Fruit fly (Drosophila melanogaster) whole organism, embryonic: Measurements from ENCODE around the gene bun.

ENCODE experiments used
- Aef1 ChIP-seq: fragments of 200-800 bp; sonication (Bioruptor generic); IDR thresholded peaks from 3 replicates; pipeline ENCODE4 v1.3.6; 2022; ENCODE audit warnings: missing biosample characterization, missing genetic modification characterization
- Asciz ChIP-seq: fragments of 200-800 bp; sonication (Bioruptor generic); optimal IDR thresholded peaks from 2 replicates; lab custom pipeline; 2017; ENCODE audit warnings: missing biosample characterization, mild to moderate bottlenecking, missing genetic modification characterization, missing genetic modification reagents
- Atf-2 ChIP-seq: fragments of 200-800 bp; sonication (Bioruptor generic); optimal IDR thresholded peaks from 2 replicates; lab custom pipeline; 2016; ENCODE audit warnings: missing biosample characterization, missing genetic modification characterization
- Atf3 ChIP-seq: fragments of 200-800 bp; sonication (Bioruptor generic); optimal IDR thresholded peaks from 3 replicates; lab custom pipeline; 2016; ENCODE audit warnings: missing biosample characterization, missing genetic modification characterization
- CG10274 ChIP-seq: fragments of 200-800 bp; sonication (Bioruptor generic); optimal IDR thresholded peaks from 3 replicates; lab custom pipeline; 2017; ENCODE audit warnings: missing biosample characterization, mild to moderate bottlenecking, missing genetic modification characterization
- CG10366 ChIP-seq: fragments of 200-800 bp; sonication (Bioruptor generic); IDR thresholded peaks from 2 replicates; pipeline ENCODE4 v1.3.6; 2022; ENCODE audit warnings: missing biosample characterization, missing genetic modification characterization
- CG10565 ChIP-seq: fragments of 200-800 bp; sonication (Bioruptor generic); optimal IDR thresholded peaks from 3 replicates; lab custom pipeline; 2016; ENCODE audit warnings: missing biosample characterization, mild to moderate bottlenecking, missing genetic modification characterization
- CG11398 ChIP-seq: fragments of 200-800 bp; sonication (Bioruptor generic); optimal IDR thresholded peaks from 2 replicates; lab custom pipeline; 2016; ENCODE audit warnings: missing biosample characterization, missing genetic modification characterization
- CG11560 ChIP-seq: fragments of 200-800 bp; sonication (Bioruptor generic); IDR thresholded peaks from 3 replicates; pipeline ENCODE4 v1.3.6; 2022; ENCODE audit warnings: missing biosample characterization, missing genetic modification characterization
- CG12104 ChIP-seq: fragments of 200-800 bp; sonication (Bioruptor generic); optimal IDR thresholded peaks from 3 replicates; lab custom pipeline; 2016; ENCODE audit warnings: missing biosample characterization, missing genetic modification characterization
- CG12769 ChIP-seq: fragments of 200-800 bp; sonication (Bioruptor generic); optimal IDR thresholded peaks from 2 replicates; lab custom pipeline; 2019; ENCODE audit warnings: missing biosample characterization, mild to moderate bottlenecking, missing genetic modification characterization, moderate library complexity
- CG14965 ChIP-seq: fragments of 200-800 bp; sonication (Bioruptor generic); optimal IDR thresholded peaks from 2 replicates; lab custom pipeline; 2016; ENCODE audit warnings: missing biosample characterization, missing genetic modification characterization, borderline replicate concordance
- CG15601 ChIP-seq: fragments of 200-800 bp; sonication (Bioruptor generic); optimal IDR thresholded peaks from 3 replicates; lab custom pipeline; 2019; ENCODE audit warnings: missing biosample characterization, mild to moderate bottlenecking, missing genetic modification characterization, moderate library complexity
- CG17829 ChIP-seq: fragments of 200-800 bp; optimal IDR thresholded peaks from 2 replicates; lab custom pipeline; 2019; ENCODE audit warnings: missing biosample characterization, mild to moderate bottlenecking, missing genetic modification characterization, moderate library complexity
- CG1832 ChIP-seq: fragments of 200-800 bp; sonication (Bioruptor generic); optimal IDR thresholded peaks from 2 replicates; lab custom pipeline; 2017; ENCODE audit warnings: missing biosample characterization, mild to moderate bottlenecking, missing genetic modification characterization, inconsistent platforms
- CG2889 ChIP-seq: fragments of 200-800 bp; sonication (Bioruptor generic); IDR thresholded peaks from 3 replicates; pipeline ENCODE4 v1.3.6; 2022; ENCODE audit warnings: missing biosample characterization, missing genetic modification characterization
- CG4404 ChIP-seq: fragments of 200-800 bp; sonication (Bioruptor generic); IDR thresholded peaks from 2 replicates; pipeline ENCODE4 v1.3.6; 2022; ENCODE audit warnings: missing biosample characterization, missing genetic modification characterization
- CG5245 ChIP-seq: fragments of 200-800 bp; sonication (Bioruptor generic); optimal IDR thresholded peaks from 3 replicates; lab custom pipeline; 2016; ENCODE audit warnings: missing biosample characterization, missing genetic modification characterization
- CG6791 ChIP-seq: fragments of 200-800 bp; sonication (Bioruptor generic); IDR thresholded peaks from 3 replicates; pipeline ENCODE4 v1.3.6; 2022; ENCODE audit warnings: missing biosample characterization, missing genetic modification characterization; ENCODE audit not compliant: partially characterized antibody
- Camta ChIP-seq: fragments of 200-800 bp; sonication (Bioruptor generic); optimal IDR thresholded peaks from 2 replicates; lab custom pipeline; 2016; ENCODE audit warnings: missing biosample characterization, missing genetic modification characterization
- E2f1 ChIP-seq: fragments of 200-800 bp; sonication (Bioruptor generic); IDR thresholded peaks from 2 replicates; pipeline ENCODE4 v1.3.6; 2022; ENCODE audit warnings: missing biosample characterization, missing genetic modification characterization
- Eip74EF ChIP-seq, 2 experiments: fragments of 200-800 bp in 1 of 2; fragments of >200 bp in 1 of 2; sonication (Bioruptor generic) in 1 of 2; optimal IDR thresholded peaks; 2 replicates each; lab custom pipeline; 2017 to 2019; ENCODE audit warnings: missing biosample characterization in 2 of 2, missing genetic modification characterization in 2 of 2, mild to moderate bottlenecking in 1 of 2, moderate library complexity in 1 of 2
- Fer1 ChIP-seq: fragments of 200-800 bp; sonication (Bioruptor generic); optimal IDR thresholded peaks from 2 replicates; lab custom pipeline; 2017; ENCODE audit warnings: missing biosample characterization, mild to moderate bottlenecking, missing genetic modification characterization
- Hsf ChIP-seq: fragments of 200-800 bp; sonication (Bioruptor generic); optimal IDR thresholded peaks from 3 replicates; lab custom pipeline; 2016; ENCODE audit warnings: missing biosample characterization, missing genetic modification characterization
- Med ChIP-seq: fragments of 200-800 bp; sonication (Bioruptor generic); peaks from one replicate; lab custom pipeline; 2016; ENCODE audit warnings: missing biosample characterization, missing genetic modification characterization, mild to moderate bottlenecking, inconsistent platforms, moderate library complexity
- Meics ChIP-seq: fragments of 200-800 bp; sonication (Bioruptor generic); optimal IDR thresholded peaks from 2 replicates; lab custom pipeline; 2017; ENCODE audit warnings: missing biosample characterization, mild to moderate bottlenecking, missing genetic modification characterization
- NC2α ChIP-seq: fragments of 200-800 bp; sonication (Bioruptor generic); optimal IDR thresholded peaks from 2 replicates; lab custom pipeline; 2016; ENCODE audit warnings: missing biosample characterization, missing genetic modification characterization
- Oli ChIP-seq: fragments of 200-800 bp; sonication (Bioruptor generic); optimal IDR thresholded peaks from 2 replicates; lab custom pipeline; 2018; ENCODE audit warnings: missing biosample characterization, mild to moderate bottlenecking, missing genetic modification characterization, moderate library complexity
- Opbp ChIP-seq: fragments of 200-800 bp; sonication (Bioruptor generic); IDR thresholded peaks from 3 replicates; pipeline ENCODE4 v1.3.6; 2022; ENCODE audit warnings: missing biosample characterization, missing genetic modification characterization; ENCODE audit not compliant: partially characterized antibody
- Ravus ChIP-seq: fragments of 200-800 bp; sonication (Bioruptor generic); IDR thresholded peaks from 2 replicates; pipeline ENCODE4 v1.3.6; 2022; ENCODE audit warnings: missing biosample characterization, missing genetic modification characterization
- Scr ChIP-seq: fragments of 200-800 bp; sonication (Bioruptor generic); IDR thresholded peaks from 2 replicates; pipeline ENCODE4 v1.3.6; 2022; ENCODE audit warnings: missing biosample characterization, missing genetic modification characterization; ENCODE audit not compliant: partially characterized antibody
- TFAM ChIP-seq: fragments of 200-800 bp; sonication (Bioruptor generic); optimal IDR thresholded peaks from 2 replicates; lab custom pipeline; 2017; ENCODE audit warnings: missing biosample characterization, missing genetic modification characterization, inconsistent platforms
- Trl ChIP-seq, 3 experiments: fragments of >200 bp in 2 of 3; fragments of 200-800 bp in 1 of 3; sonication (Bioruptor generic) in 1 of 3; optimal IDR thresholded peaks; 2 replicates in 1 of 3; 3 replicates in 2 of 3; lab custom pipeline; 2016 to 2017; ENCODE audit warnings: missing biosample characterization in 1 of 3, missing genetic modification characterization in 1 of 3
- Vsx1 ChIP-seq: fragments of 200-800 bp; sonication (Bioruptor generic); optimal IDR thresholded peaks from 2 replicates; lab custom pipeline; 2017; ENCODE audit warnings: missing biosample characterization, mild to moderate bottlenecking, missing genetic modification characterization, missing genetic modification reagents
- Xrp1 ChIP-seq: fragments of 200-800 bp; sonication (Bioruptor generic); IDR thresholded peaks from 2 replicates; pipeline ENCODE4 v1.3.6; 2022; ENCODE audit warnings: missing biosample characterization, missing genetic modification characterization
- bsh ChIP-seq, 2 experiments: fragments of 200-800 bp; sonication (Bioruptor generic); optimal IDR thresholded peaks; 2 replicates each; lab custom pipeline; 2017 to 2018; ENCODE audit warnings: mild to moderate bottlenecking in 2 of 2, missing biosample characterization in 2 of 2, missing genetic modification characterization in 2 of 2, moderate library complexity in 1 of 2
- croc ChIP-seq: fragments of 200-800 bp; sonication (Bioruptor generic); conservative IDR thresholded peaks from 3 replicates; pipeline ENCODE4 v1.3.6; 2022; ENCODE audit warnings: missing biosample characterization, missing genetic modification characterization
- dan ChIP-seq: fragments of 200-800 bp; sonication (Bioruptor generic); IDR thresholded peaks from 2 replicates; pipeline ENCODE4 v1.3.6; 2022; ENCODE audit warnings: missing biosample characterization, missing genetic modification characterization
- danr ChIP-seq: fragments of 200-800 bp; sonication (Bioruptor generic); IDR thresholded peaks from 2 replicates; pipeline ENCODE4 v1.3.6; 2022; ENCODE audit warnings: missing biosample characterization, missing genetic modification characterization
- fd102C ChIP-seq: fragments of 200-800 bp; sonication (Bioruptor generic); optimal IDR thresholded peaks from 2 replicates; lab custom pipeline; 2018; ENCODE audit warnings: missing biosample characterization, mild to moderate bottlenecking, missing genetic modification characterization, moderate library complexity
- hth ChIP-seq: fragments of >200 bp; optimal IDR thresholded peaks from 2 replicates; lab custom pipeline; 2017; ENCODE audit warnings: inconsistent platforms
- ind ChIP-seq: fragments of 200-800 bp; sonication (Bioruptor generic); optimal IDR thresholded peaks from 3 replicates; lab custom pipeline; 2016; ENCODE audit warnings: missing biosample characterization, missing genetic modification characterization
- lilli ChIP-seq: fragments of 200-800 bp; sonication (Bioruptor generic); optimal IDR thresholded peaks from 3 replicates; lab custom pipeline; 2016; ENCODE audit warnings: missing biosample characterization, missing genetic modification characterization
- pzg ChIP-seq: fragments of 200-800 bp; sonication (Bioruptor generic); optimal IDR thresholded peaks from 3 replicates; lab custom pipeline; 2018; ENCODE audit warnings: missing biosample characterization, mild to moderate bottlenecking, missing genetic modification characterization, moderate library complexity
- seq ChIP-seq: fragments of 200-800 bp; sonication (Bioruptor generic); IDR thresholded peaks from 2 replicates; pipeline ENCODE4 v1.3.6; 2022; ENCODE audit warnings: missing biosample characterization, missing genetic modification characterization
- sob ChIP-seq: fragments of 200-800 bp; sonication (Bioruptor generic); IDR thresholded peaks from 2 replicates; pipeline ENCODE4 v1.3.6; 2022; ENCODE audit warnings: missing biosample characterization, missing genetic modification characterization
- tap ChIP-seq: fragments of 200-800 bp; optimal IDR thresholded peaks from 3 replicates; lab custom pipeline; 2019; ENCODE audit warnings: missing biosample characterization, mild to moderate bottlenecking, missing genetic modification characterization, moderate library complexity
- tgo ChIP-seq: fragments of 200-800 bp; sonication (Bioruptor generic); IDR thresholded peaks from 3 replicates; pipeline ENCODE4 v1.3.6; 2022; ENCODE audit warnings: missing biosample characterization, missing genetic modification characterization

bun gene

dm6 chr2L:12421793-12422691 is 124.4 kb downstream of the bun start (continued):
- no peak for TF ChIP-seq Scr
- TF ChIP-seq CG4404 (GFP tag; lab: Robert Waterston, UW) = no peak
- no peak for TF ChIP-seq croc (GFP tag; lab: Robert Waterston, UW)
- TF ChIP-seq CG10366 = no peak
- TF ChIP-seq tgo (GFP tag; lab: Robert Waterston, UW) = 0 out of 3 replicates have a peak, but pooled peaks have one; percentile 20
- TF ChIP-seq CG6791 (GFP tag; lab: Robert Waterston, UW) = 0 out of 3 replicates have a peak, but pooled peaks have one; percentile 20
- no peak for TF ChIP-seq NC2α
- no peak for TF ChIP-seq danr (GFP tag; lab: Robert Waterston, UW)
- TF ChIP-seq CG12769 = peak; percentile 13
- 0 out of 2 replicates have a peak, but pooled peaks have one; percentile 36 for TF ChIP-seq sob (GFP tag; lab: Robert Waterston, UW)
- no peak for TF ChIP-seq Aef1 (GFP tag; lab: Robert Waterston, UW)
- TF ChIP-seq ind (GFP tag; lab: Kevin White, UChicago) = no peak
- TF ChIP-seq TFAM (GFP tag; lab: Kevin White, UChicago) = no peak
- TF ChIP-seq CG1832 (GFP tag; lab: Kevin White, UChicago) = no peak
- TF ChIP-seq CG5245 (GFP tag; lab: Kevin White, UChicago) = no peak
- peak; percentile 27; the same call in 1 of the 2 replicates for TF ChIP-seq E2f1 (GFP tag; lab: Robert Waterston, UW)
- TF ChIP-seq Oli (tag; lab: Kevin White, UChicago) = peak; percentile 30
- TF ChIP-seq Ravus (GFP tag; lab: Robert Waterston, UW) = no peak
- TF ChIP-seq CG14965 (GFP tag; lab: Kevin White, UChicago) = no peak
- no peak for TF ChIP-seq bsh (GFP tag; optimal IDR thresholded peaks at IDR 0.05; lab: Kevin White, UChicago)
- no peak for TF ChIP-seq fd102C
- peak; percentile 21; the same call in 1 of the 2 replicates for TF ChIP-seq Xrp1 (GFP tag; lab: Robert Waterston, UW)
- TF ChIP-seq dan (GFP tag; lab: Robert Waterston, UW) = no peak
- TF ChIP-seq Asciz (GFP tag; lab: Kevin White, UChicago) = no peak
- no peak for TF ChIP-seq Hsf
- no peak for TF ChIP-seq Atf-2
- no peak for TF ChIP-seq CG11398 (GFP tag; lab: Kevin White, UChicago)
- no peak for TF ChIP-seq pzg (GFP tag; lab: Kevin White, UChicago)
- peak; percentile 97 for TF ChIP-seq CG15601 (tag; lab: Kevin White, UChicago)
- peak; percentile 38 for TF ChIP-seq CG10274 (GFP tag; lab: Kevin White, UChicago)
- no peak for TF ChIP-seq CG11560 (tag; lab: Robert Waterston, UW)
- TF ChIP-seq Trl (optimal IDR thresholded peaks at IDR 0.05; lab: Kevin White, UChicago) = peak; percentile 63 to 67
- no peak for TF ChIP-seq Trl (GFP tag; optimal IDR thresholded peaks at IDR 0.05; lab: Kevin White, UChicago)
- TF ChIP-seq Fer1 (GFP tag; lab: Kevin White, UChicago) = peak; percentile 3
- no peak for TF ChIP-seq CG12104 (GFP tag; lab: Kevin White, UChicago)
- TF ChIP-seq CG10565 = no peak
- TF ChIP-seq Vsx1 (GFP tag; lab: Kevin White, UChicago) = peak; percentile 71
- TF ChIP-seq Camta = no peak
- TF ChIP-seq Meics (GFP tag; lab: Kevin White, UChicago) = peak; percentile 4
- no peak for TF ChIP-seq CG2889
- no peak for TF ChIP-seq tap (tag; lab: Kevin White, UChicago)
- no peak for TF ChIP-seq Eip74EF (GFP tag; optimal IDR thresholded peaks at IDR 0.05; lab: Kevin White, UChicago)
- TF ChIP-seq hth (lab: Kevin White, UChicago) = no peak
- TF ChIP-seq Med (GFP tag; lab: Kevin White, UChicago) = peak; percentile 58
- TF ChIP-seq CG17829 (tag; lab: Kevin White, UChicago) = no peak
- no peak for TF ChIP-seq seq (GFP tag; lab: Robert Waterston, UW)
- peak; percentile 15 for TF ChIP-seq lilli (GFP tag; lab: Kevin White, UChicago)
- no peak for TF ChIP-seq Atf3 (GFP tag; lab: Kevin White, UChicago)
- 0 out of 3 replicates have a peak, but pooled peaks have one; percentile 11 for TF ChIP-seq Opbp (GFP tag; lab: Robert Waterston, UW)
